Worm (Caenorhabditis elegans): ENCODE results near the gene F08F3.10.

- TF ChIP-seq mdl-1 (tag; optimal IDR thresholded peaks at IDR 0.05) (no peak), mbf-1 (tag; optimal IDR thresholded peaks at IDR 0.05) (no peak), egl-27 (tag; optimal IDR thresholded peaks at IDR 0.05) (no peak)
Measured at ce11 chrV:5423120-5423519, 10.0 kb downstream of the F08F3.10 start, which contains the start of gene cyp-14A5.

Measured in whole organism, L2 larva.